Fruit fly (Drosophila melanogaster): Measurements from ENCODE around the gene CG17359.
A peak's percentile ranks its signal among the peaks of the same experiment; 100 is the strongest.

- TF ChIP-seq br (GFP tag; optimal IDR thresholded peaks at IDR 0.05) (peak; percentile 58), brk (GFP tag; optimal IDR thresholded peaks at IDR 0.05) (peak; percentile 38), psq (GFP tag; optimal IDR thresholded peaks at IDR 0.05) (peak; percentile 69), Dfd (GFP tag; optimal IDR thresholded peaks at IDR 0.05) (no peak), N (GFP tag; optimal IDR thresholded peaks at IDR 0.05) (peak; percentile 51), h (GFP tag; optimal IDR thresholded peaks at IDR 0.05) (peak; percentile 74)
Measured at dm6 chr3L:14031171-14032126, 32.4 kb upstream of the CG17359 start, which contains the start of the genes CG6650 and endos.
